Worm (Caenorhabditis elegans): ENCODE results near the gene frpr-14.

DNA sequence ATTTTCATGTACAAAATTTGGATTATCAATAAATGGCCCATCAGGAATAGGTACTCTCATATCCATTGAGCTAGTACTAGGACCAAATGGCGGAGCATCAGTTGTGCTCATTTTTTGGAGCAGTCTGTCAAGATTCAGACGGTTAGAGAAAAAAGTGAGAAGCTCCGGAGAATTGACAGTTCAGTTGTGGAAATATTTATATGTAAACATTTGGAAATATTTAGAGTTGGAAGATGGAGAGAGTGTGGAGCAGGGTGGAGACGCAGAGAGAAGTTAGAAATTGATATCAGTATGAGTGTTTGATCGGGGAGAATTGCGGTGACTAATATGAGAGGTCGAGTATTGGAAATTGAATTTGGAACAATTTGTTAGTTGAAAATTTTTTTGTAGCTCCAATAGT, 29.6 kb upstream of the frpr-14 start:
- no peak for TF ChIP-seq him-1 (tag; optimal IDR thresholded peaks at IDR 0.05)
- TF ChIP-seq W03F9.2 (tag; optimal IDR thresholded peaks at IDR 0.05): no peak

Measured in whole organism, L4/young adult.